Fruit fly (Drosophila melanogaster): ENCODE measurements around the gene CG17127.

Gene CG17127

dm6 chr2L:10781252-10781651 lies 10.6 kb downstream of the CG17127 start:
- TF ChIP-seq lola (GFP tag; optimal IDR thresholded peaks at IDR 0.05) (no peak), brk (GFP tag; optimal IDR thresholded peaks at IDR 0.05) (no peak), psq (GFP tag; optimal IDR thresholded peaks at IDR 0.05) (no peak), tai (GFP tag; optimal IDR thresholded peaks at IDR 0.05) (no peak), Rel (GFP tag; optimal IDR thresholded peaks at IDR 0.05) (no peak), Rel (tag; optimal IDR thresholded peaks at IDR 0.05) (no peak), br (GFP tag; optimal IDR thresholded peaks at IDR 0.05) (no peak), sage (GFP tag; optimal IDR thresholded peaks at IDR 0.05) (no peak), HLH106 (tag; optimal IDR thresholded peaks at IDR 0.05) (no peak), Dfd (GFP tag; optimal IDR thresholded peaks at IDR 0.05) (no peak), dl (GFP tag; optimal IDR thresholded peaks at IDR 0.05; ENCODE audit: insufficient read depth in 1 of 2, partially characterized antibody in 2 of 2) (no peak), dsf (GFP tag; optimal IDR thresholded peaks at IDR 0.05; ENCODE audit: borderline replicate concordance) (no peak), Vsx2 (GFP tag; optimal IDR thresholded peaks at IDR 0.05; ENCODE audit: partially characterized antibody) (no peak), CG9705 (GFP tag; optimal IDR thresholded peaks at IDR 0.05) (no peak)

- no peak for TF ChIP-seq usp (GFP tag; optimal IDR thresholded peaks at IDR 0.05)
- TF ChIP-seq N (GFP tag; optimal IDR thresholded peaks at IDR 0.05), result no peak
- TF ChIP-seq ey (GFP tag; optimal IDR thresholded peaks at IDR 0.05), result no peak
- no peak for TF ChIP-seq sv (GFP tag; optimal IDR thresholded peaks at IDR 0.05)
- no peak for TF ChIP-seq jim (GFP tag; optimal IDR thresholded peaks at IDR 0.05)
- TF ChIP-seq Sp1 (GFP tag; optimal IDR thresholded peaks at IDR 0.05), result no peak
- no peak for TF ChIP-seq Vsx2 (GFP tag; optimal IDR thresholded peaks at IDR 0.05; ENCODE audit: partially characterized antibody)
- no peak for TF ChIP-seq dmrt93B (GFP tag; optimal IDR thresholded peaks at IDR 0.05)
- TF ChIP-seq dl (GFP tag; optimal IDR thresholded peaks at IDR 0.05; ENCODE audit: insufficient read depth in 1 of 2, partially characterized antibody in 2 of 2), result no peak
- no peak for TF ChIP-seq Hr78 (GFP tag; optimal IDR thresholded peaks at IDR 0.05)
- TF ChIP-seq sage (GFP tag; optimal IDR thresholded peaks at IDR 0.05), result no peak
- TF ChIP-seq CG9705 (GFP tag; optimal IDR thresholded peaks at IDR 0.05), result no peak
- TF ChIP-seq pan (optimal IDR thresholded peaks at IDR 0.05), result no peak
- TF ChIP-seq tai (GFP tag; optimal IDR thresholded peaks at IDR 0.05), result no peak
- no peak for TF ChIP-seq CG32264 (GFP tag; optimal IDR thresholded peaks at IDR 0.05)
- no peak for TF ChIP-seq fru (GFP tag; optimal IDR thresholded peaks at IDR 0.05)
- no peak for TF ChIP-seq OdsH (GFP tag; optimal IDR thresholded peaks at IDR 0.05)
- TF ChIP-seq lola (GFP tag; optimal IDR thresholded peaks at IDR 0.05), result no peak
- no peak for TF ChIP-seq psq (GFP tag; optimal IDR thresholded peaks at IDR 0.05)
Measured at dm6 chr2L:10789922-10790321, 19.3 kb downstream of the CG17127 start, which contains the start of gene CG31870. Gene CG31870 (plus strand): TSS chr2L:10790222.

DNA sequence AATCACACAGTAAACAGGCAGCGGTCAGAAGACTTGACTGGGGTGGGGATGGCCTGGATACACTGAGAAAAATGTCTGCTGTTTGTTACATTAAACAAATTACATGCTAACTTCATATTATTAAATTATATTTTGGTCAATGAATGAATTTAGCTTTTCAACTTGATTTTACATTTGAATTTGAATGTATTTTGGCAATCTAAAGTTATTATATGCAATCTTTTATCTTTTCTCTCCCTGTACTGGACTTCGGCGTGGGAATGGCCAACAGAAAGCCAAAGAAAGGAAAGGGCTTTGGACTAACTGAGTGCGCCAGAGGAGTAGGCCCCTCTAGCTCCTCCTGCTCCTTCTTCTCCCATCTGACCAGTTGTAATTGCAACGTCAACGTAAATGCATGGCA lies 20.7 kb downstream of the CG17127 start:
- TF ChIP-seq fru (GFP tag; optimal IDR thresholded peaks at IDR 0.05) (peak; percentile 90), Abd-B (GFP tag; optimal IDR thresholded peaks at IDR 0.05) (no peak), tai (GFP tag; optimal IDR thresholded peaks at IDR 0.05) (no peak), Hnf4 (GFP tag; optimal IDR thresholded peaks at IDR 0.05) (peak; percentile 35), Myc (optimal IDR thresholded peaks at IDR 0.05) (no peak), Hr78 (GFP tag; optimal IDR thresholded peaks at IDR 0.05) (no peak), Mio (GFP tag; optimal IDR thresholded peaks at IDR 0.05) (no peak), Dfd (GFP tag; optimal IDR thresholded peaks at IDR 0.05) (no peak), h (GFP tag; optimal IDR thresholded peaks at IDR 0.05) (peak; percentile 49), Jra (GFP tag; optimal IDR thresholded peaks at IDR 0.05) (no peak), ey (GFP tag; optimal IDR thresholded peaks at IDR 0.05) (peak; percentile 39), pan (optimal IDR thresholded peaks at IDR 0.05) (no peak), Dif (GFP tag; optimal IDR thresholded peaks at IDR 0.05; ENCODE audit: partially characterized antibody) (no peak), jim (GFP tag; optimal IDR thresholded peaks at IDR 0.05) (no peak), HLH106 (tag; optimal IDR thresholded peaks at IDR 0.05) (peak; percentile 62), Hr83 (GFP tag; optimal IDR thresholded peaks at IDR 0.05; ENCODE audit: poor library complexity, severe bottlenecking) (no peak), lola (GFP tag; optimal IDR thresholded peaks at IDR 0.05) (no peak), dmrt93B (GFP tag; optimal IDR thresholded peaks at IDR 0.05) (peak; percentile 6), woc (GFP tag; optimal IDR thresholded peaks at IDR 0.05) (peak; percentile 65), brk (GFP tag; optimal IDR thresholded peaks at IDR 0.05) (no peak), psq (GFP tag; optimal IDR thresholded peaks at IDR 0.05) (peak; percentile 39), OdsH (GFP tag; optimal IDR thresholded peaks at IDR 0.05) (peak; percentile 20), foxo (GFP tag; optimal IDR thresholded peaks at IDR 0.05) (peak in 1 of 2 experiments; percentile 72), sage (GFP tag; optimal IDR thresholded peaks at IDR 0.05) (no peak), Rel (GFP tag; optimal IDR thresholded peaks at IDR 0.05) (no peak), Rel (tag; optimal IDR thresholded peaks at IDR 0.05) (no peak), usp (GFP tag; optimal IDR thresholded peaks at IDR 0.05) (no peak), CrebA (GFP tag; optimal IDR thresholded peaks at IDR 0.05; ENCODE audit: borderline replicate concordance) (peak; percentile 18), dl (GFP tag; optimal IDR thresholded peaks at IDR 0.05; ENCODE audit: insufficient read depth in 1 of 2, partially characterized antibody in 2 of 2) (no peak), CG32264 (GFP tag; optimal IDR thresholded peaks at IDR 0.05) (no peak), br (GFP tag; optimal IDR thresholded peaks at IDR 0.05) (peak; percentile 20), rgr (GFP tag; optimal IDR thresholded peaks at IDR 0.05) (peak; percentile 9), sv (GFP tag; optimal IDR thresholded peaks at IDR 0.05) (no peak), Vsx2 (GFP tag; optimal IDR thresholded peaks at IDR 0.05; ENCODE audit: partially characterized antibody) (no peak), CG9705 (GFP tag; optimal IDR thresholded peaks at IDR 0.05) (peak; percentile 31), GATAd (GFP tag; optimal IDR thresholded peaks at IDR 0.05) (no peak), dsf (GFP tag; optimal IDR thresholded peaks at IDR 0.05; ENCODE audit: borderline replicate concordance) (no peak), Sp1 (GFP tag; optimal IDR thresholded peaks at IDR 0.05) (peak; percentile 68), N (GFP tag; optimal IDR thresholded peaks at IDR 0.05) (no peak)
